Worm (Caenorhabditis elegans) whole organism, midembryonic: ENCODE data around the gene T19C4.5.

ENCODE experiments used
- T22C8.4 ChIP-seq: fragments of 200-800 bp; sonication (Bioruptor generic); IDR thresholded peaks from 2 replicates; pipeline ENCODE4 v1.3.6; 2022; ENCODE audit warnings: missing genetic modification characterization, missing compliant biosample characterization
- flt-1 ChIP-seq: fragments of 200-800 bp; sonication (Bioruptor generic); IDR thresholded peaks from 2 replicates; pipeline ENCODE4 v1.3.6; 2022; ENCODE audit warnings: missing genetic modification characterization, missing compliant biosample characterization
- med-1 ChIP-seq: sonication (generic microtip); optimal IDR thresholded peaks from 2 replicates; lab custom pipeline; 2017; ENCODE audit warnings: missing genetic modification characterization, mild to moderate bottlenecking, missing compliant biosample characterization, antibody characterized with exemption, missing genetic modification reagents; ENCODE audit not compliant: insufficient read depth
- tab-1 ChIP-seq: fragments of 200-800 bp; sonication (Bioruptor generic); IDR thresholded peaks from 2 replicates; pipeline ENCODE4 v1.3.6; 2022; ENCODE audit warnings: missing genetic modification characterization, missing compliant biosample characterization

- TF ChIP-seq flt-1 (GFP tag; lab: Robert Waterston, UW): no peak
- no peak for TF ChIP-seq med-1 (GFP tag; lab: Kevin White, UChicago)
- no peak for TF ChIP-seq T22C8.4
- no peak for TF ChIP-seq tab-1
These were observed 39.3 kb downstream of the T19C4.5 start for ce11 chrV:11211323-11211722.
